Worm (Caenorhabditis elegans) whole organism, L4 larva: ENCODE measurements around the gene nifk-1.

Experiments
- ZK546.5 ChIP-seq, 2 experiments: sonication (generic microtip); optimal IDR thresholded peaks; 2 replicates each; lab custom pipeline; 2017; ENCODE audit warnings: missing biosample characterization in 2 of 2, missing genetic modification characterization in 2 of 2
- aly-2 ChIP-seq: sonication (generic microtip); optimal IDR thresholded peaks from 2 replicates; lab custom pipeline; 2018; ENCODE audit warnings: missing biosample characterization, missing genetic modification characterization
- ceh-20 ChIP-seq: fragments of 200-800 bp; sonication (Bioruptor generic); IDR thresholded peaks from 2 replicates; pipeline ENCODE4 v1.3.6; 2022; ENCODE audit warnings: missing genetic modification reagents, missing genetic modification characterization, missing compliant biosample characterization
- dpl-1 ChIP-seq: fragments of 150-350 bp; optimal IDR thresholded peaks from 2 replicates; lab custom pipeline; 2014; ENCODE audit warnings: missing biosample characterization, missing genetic modification reagents, missing genetic modification characterization
- gei-8 ChIP-seq: fragments of 200-800 bp; sonication (Bioruptor generic); optimal IDR thresholded peaks from 2 replicates; lab custom pipeline; 2018; ENCODE audit warnings: mild to moderate bottlenecking, missing genetic modification characterization, missing compliant biosample characterization
- nhr-25 ChIP-seq: sonication (generic microtip); optimal IDR thresholded peaks from 2 replicates; lab custom pipeline; 2017; ENCODE audit warnings: missing genetic modification characterization, mild to moderate bottlenecking, missing compliant biosample characterization, antibody characterized with exemption, moderate library complexity, borderline replicate concordance; ENCODE audit not compliant: insufficient read depth
- nhr-48 ChIP-seq: sonication (generic microtip); optimal IDR thresholded peaks from 2 replicates; lab custom pipeline; 2016; ENCODE audit warnings: mild to moderate bottlenecking, missing genetic modification characterization, missing compliant biosample characterization
- nhr-76 ChIP-seq: fragments of 150-350 bp; optimal IDR thresholded peaks from 2 replicates; lab custom pipeline; 2014; ENCODE audit warnings: missing biosample characterization, missing genetic modification characterization
- pqm-1 ChIP-seq: sonication (generic microtip); optimal IDR thresholded peaks from 2 replicates; lab custom pipeline; 2017; ENCODE audit warnings: missing biosample characterization, missing genetic modification characterization
- skn-1 ChIP-seq: fragments of 150-350 bp; optimal IDR thresholded peaks from 2 replicates; lab custom pipeline; 2014; ENCODE audit warnings: missing biosample characterization, missing genetic modification characterization
- snpc-4 ChIP-seq: fragments of 150-350 bp; optimal IDR thresholded peaks from 2 replicates; lab custom pipeline; 2014; ENCODE audit warnings: missing biosample characterization, missing genetic modification characterization
- unc-62 ChIP-seq, 3 experiments: fragments of 150-350 bp in 1 of 3; sonication (generic microtip); optimal IDR thresholded peaks in 2 of 3; peaks in 1 of 3; 1 replicate in 1 of 3; 2 replicates in 2 of 3; lab custom pipeline; 2014 to 2017; ENCODE audit warnings: missing biosample characterization in 3 of 3, missing genetic modification characterization in 3 of 3, missing genetic modification reagents in 3 of 3, missing genotype in 1 of 3

DNA sequence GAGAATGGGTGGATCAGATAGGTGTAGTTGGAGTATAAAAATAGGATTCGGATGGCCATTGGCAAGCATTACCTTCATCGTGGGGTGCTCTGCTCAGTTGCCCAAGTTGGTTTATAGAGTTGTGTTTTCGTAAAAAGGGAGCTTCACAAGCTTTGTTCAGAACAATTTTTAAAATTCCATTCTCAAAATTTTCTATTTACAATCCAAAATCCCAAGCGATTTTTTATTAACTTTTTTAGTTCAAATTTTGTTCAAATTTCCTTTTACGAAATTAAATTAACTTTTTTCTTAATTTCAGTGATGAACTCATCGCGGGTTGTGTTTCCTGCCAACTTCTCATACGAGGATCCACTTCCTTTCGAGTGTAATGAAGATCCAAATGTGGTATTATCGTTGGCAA is 15.6 kb downstream of the nifk-1 start, which contains the start of gene srg-10:
- TF ChIP-seq dpl-1 (GFP tag; lab: Kevin White, UChicago) (no peak), nhr-76 (tag; lab: Kevin White, UChicago) (no peak), nhr-25 (tag; lab: Kevin White, UChicago) (no peak), gei-8 (GFP tag; lab: Kevin White, UChicago) (no peak), ceh-20 (GFP tag; lab: Robert Waterston, UW) (no peak), ZK546.5 (tag; optimal IDR thresholded peaks at IDR 0.05; lab: Kevin White, UChicago) (no peak), pqm-1 (tag; lab: Kevin White, UChicago) (no peak), unc-62 (GFP tag; optimal IDR thresholded peaks at IDR 0.05 in 1 of 2; lab: Kevin White, UChicago) (no peak), unc-62 (tag; optimal IDR thresholded peaks at IDR 0.05; lab: Kevin White, UChicago) (no peak), nhr-48 (no peak), snpc-4 (tag; lab: Kevin White, UChicago) (no peak), skn-1 (tag; lab: Kevin White, UChicago) (no peak), aly-2 (no peak)
